Fruit fly (Drosophila melanogaster) whole organism, embryonic: ENCODE results near the gene Larp7.

Experiments
- Abd-B ChIP-seq: fragments of 200-800 bp; sonication (Bioruptor generic); optimal IDR thresholded peaks from 2 replicates; lab custom pipeline; 2018; ENCODE audit warnings: missing biosample characterization, mild to moderate bottlenecking, missing genetic modification characterization, moderate library complexity
- C15 ChIP-seq: fragments of 200-800 bp; sonication (Bioruptor generic); IDR thresholded peaks from 3 replicates; pipeline ENCODE4 v1.3.6; 2022; ENCODE audit warnings: missing biosample characterization, missing genetic modification characterization
- CG1024 ChIP-seq: fragments of 200-800 bp; sonication (Bioruptor generic); IDR thresholded peaks from 2 replicates; pipeline ENCODE4 v1.3.6; 2022; ENCODE audit warnings: missing biosample characterization, missing genetic modification characterization
- CG11093 ChIP-seq: fragments of 200-800 bp; sonication (Bioruptor generic); IDR thresholded peaks from 3 replicates; pipeline ENCODE4 v1.3.6; 2022; ENCODE audit warnings: missing biosample characterization, missing genetic modification characterization
- CG11504 ChIP-seq: fragments of 200-800 bp; sonication (Bioruptor generic); optimal IDR thresholded peaks from 3 replicates; lab custom pipeline; 2019; ENCODE audit warnings: missing biosample characterization, mild to moderate bottlenecking, missing genetic modification characterization, moderate library complexity
- CG11560 ChIP-seq: fragments of 200-800 bp; sonication (Bioruptor generic); IDR thresholded peaks from 3 replicates; pipeline ENCODE4 v1.3.6; 2022; ENCODE audit warnings: missing biosample characterization, missing genetic modification characterization
- CG13123 ChIP-seq: fragments of 200-800 bp; sonication (Bioruptor generic); optimal IDR thresholded peaks from 2 replicates; lab custom pipeline; 2016; ENCODE audit warnings: missing biosample characterization, missing genetic modification characterization
- CG14050 ChIP-seq: fragments of 200-800 bp; sonication (Bioruptor generic); IDR thresholded peaks from 3 replicates; pipeline ENCODE4 v1.3.6; 2022; ENCODE audit warnings: missing biosample characterization, missing genetic modification characterization
- CG15514 ChIP-seq: fragments of 200-800 bp; sonication (Bioruptor generic); optimal IDR thresholded peaks from 3 replicates; lab custom pipeline; 2017; ENCODE audit warnings: missing biosample characterization, missing genetic modification characterization, mild to moderate bottlenecking, moderate library complexity, missing genetic modification reagents
- CG15601 ChIP-seq: fragments of 200-800 bp; sonication (Bioruptor generic); optimal IDR thresholded peaks from 3 replicates; lab custom pipeline; 2019; ENCODE audit warnings: missing biosample characterization, mild to moderate bottlenecking, missing genetic modification characterization, moderate library complexity
- CG16863 ChIP-seq: fragments of 200-800 bp; sonication (Bioruptor generic); optimal IDR thresholded peaks from 3 replicates; lab custom pipeline; 2016; ENCODE audit warnings: missing biosample characterization, missing genetic modification characterization
- CG1832 ChIP-seq: fragments of 200-800 bp; sonication (Bioruptor generic); optimal IDR thresholded peaks from 2 replicates; lab custom pipeline; 2017; ENCODE audit warnings: missing biosample characterization, mild to moderate bottlenecking, missing genetic modification characterization, inconsistent platforms
- CG2889 ChIP-seq: fragments of 200-800 bp; sonication (Bioruptor generic); IDR thresholded peaks from 3 replicates; pipeline ENCODE4 v1.3.6; 2022; ENCODE audit warnings: missing biosample characterization, missing genetic modification characterization
- CG30431 ChIP-seq: fragments of 200-800 bp; sonication (Bioruptor generic); optimal IDR thresholded peaks from 2 replicates; lab custom pipeline; 2017; ENCODE audit warnings: missing biosample characterization, missing genetic modification characterization
- CG4360 ChIP-seq: fragments of 200-800 bp; sonication (Bioruptor generic); IDR thresholded peaks from 2 replicates; pipeline ENCODE4 v1.3.6; 2022; ENCODE audit warnings: missing biosample characterization, missing genetic modification characterization
- CG6791 ChIP-seq: fragments of 200-800 bp; sonication (Bioruptor generic); IDR thresholded peaks from 3 replicates; pipeline ENCODE4 v1.3.6; 2022; ENCODE audit warnings: missing biosample characterization, missing genetic modification characterization; ENCODE audit not compliant: partially characterized antibody
- CG8388 ChIP-seq: fragments of 200-800 bp; sonication (Bioruptor generic); optimal IDR thresholded peaks from 2 replicates; lab custom pipeline; 2019; ENCODE audit warnings: missing biosample characterization, mild to moderate bottlenecking, missing genetic modification characterization, moderate library complexity
- CG8944 ChIP-seq: fragments of 200-800 bp; sonication (Bioruptor generic); optimal IDR thresholded peaks from 3 replicates; lab custom pipeline; 2016; ENCODE audit warnings: missing biosample characterization, missing genetic modification characterization
- Chrac-16 ChIP-seq: fragments of 200-800 bp; sonication (Bioruptor generic); optimal IDR thresholded peaks from 3 replicates; lab custom pipeline; 2016; ENCODE audit warnings: missing biosample characterization, missing genetic modification characterization
- Dek ChIP-seq: fragments of 200-800 bp; sonication (Bioruptor generic); optimal IDR thresholded peaks from 3 replicates; lab custom pipeline; 2019; ENCODE audit warnings: missing biosample characterization, mild to moderate bottlenecking, missing genetic modification characterization, moderate library complexity
- Dp ChIP-seq: fragments of 200-800 bp; sonication (Bioruptor generic); optimal IDR thresholded peaks from 2 replicates; lab custom pipeline; 2018; ENCODE audit warnings: missing biosample characterization, mild to moderate bottlenecking, missing genetic modification characterization, moderate library complexity
- ERR ChIP-seq: fragments of 200-800 bp; sonication (Bioruptor generic); optimal IDR thresholded peaks from 2 replicates; lab custom pipeline; 2016; ENCODE audit warnings: missing biosample characterization, missing genetic modification characterization
- Ets65A ChIP-seq: fragments of 200-800 bp; sonication (Bioruptor generic); peaks from one replicate; lab custom pipeline; 2016; ENCODE audit warnings: missing biosample characterization, missing genetic modification characterization
- Fer2 ChIP-seq: fragments of 200-800 bp; sonication (Bioruptor generic); optimal IDR thresholded peaks from 2 replicates; lab custom pipeline; 2018; ENCODE audit warnings: missing biosample characterization, mild to moderate bottlenecking, missing genetic modification characterization, moderate library complexity
- HLH3B ChIP-seq: fragments of 200-800 bp; sonication (Bioruptor generic); IDR thresholded peaks from 2 replicates; pipeline ENCODE4 v1.3.6; 2022; ENCODE audit warnings: missing biosample characterization, missing genetic modification characterization
- HmgZ ChIP-seq: fragments of 200-800 bp; sonication (Bioruptor generic); optimal IDR thresholded peaks from 2 replicates; lab custom pipeline; 2018; ENCODE audit warnings: missing biosample characterization, mild to moderate bottlenecking, missing genetic modification characterization
- Lhr ChIP-seq: fragments of 200-800 bp; sonication (Bioruptor generic); optimal IDR thresholded peaks from 3 replicates; lab custom pipeline; 2017; ENCODE audit warnings: mild to moderate bottlenecking, missing biosample characterization, missing genetic modification reagents, missing genetic modification characterization
- Lim3 ChIP-seq: fragments of 200-800 bp; sonication (Bioruptor generic); IDR thresholded peaks from 2 replicates; pipeline ENCODE4 v1.3.6; 2022; ENCODE audit warnings: missing biosample characterization, missing genetic modification characterization
- Med ChIP-seq: fragments of 200-800 bp; sonication (Bioruptor generic); peaks from one replicate; lab custom pipeline; 2016; ENCODE audit warnings: missing biosample characterization, missing genetic modification characterization, mild to moderate bottlenecking, inconsistent platforms, moderate library complexity
- NC2α ChIP-seq: fragments of 200-800 bp; sonication (Bioruptor generic); optimal IDR thresholded peaks from 2 replicates; lab custom pipeline; 2016; ENCODE audit warnings: missing biosample characterization, missing genetic modification characterization
- NC2β ChIP-seq: fragments of 200-800 bp; sonication (Bioruptor generic); optimal IDR thresholded peaks from 2 replicates; lab custom pipeline; 2016; ENCODE audit warnings: missing biosample characterization, missing genetic modification characterization
- NfI ChIP-seq: fragments of 200-800 bp; sonication (Bioruptor generic); optimal IDR thresholded peaks from 3 replicates; lab custom pipeline; 2018; ENCODE audit warnings: missing biosample characterization, mild to moderate bottlenecking, missing genetic modification characterization, moderate library complexity
- Oli ChIP-seq: fragments of 200-800 bp; sonication (Bioruptor generic); optimal IDR thresholded peaks from 2 replicates; lab custom pipeline; 2018; ENCODE audit warnings: missing biosample characterization, mild to moderate bottlenecking, missing genetic modification characterization, moderate library complexity
- Pdp1 ChIP-seq, 2 experiments: fragments of 200-800 bp; sonication (Bioruptor generic); optimal IDR thresholded peaks; 3 replicates each; lab custom pipeline; 2016; ENCODE audit warnings: missing biosample characterization in 2 of 2, missing genetic modification characterization in 2 of 2, mild to moderate bottlenecking in 1 of 2, moderate library complexity in 1 of 2
- Poxn ChIP-seq: fragments of 200-800 bp; sonication (Bioruptor generic); IDR thresholded peaks from 2 replicates; pipeline ENCODE4 v1.3.6; 2022; ENCODE audit warnings: missing biosample characterization, missing genetic modification characterization
- Rfx ChIP-seq: fragments of 200-800 bp; sonication (Bioruptor generic); IDR thresholded peaks from 2 replicates; pipeline ENCODE4 v1.3.6; 2022; ENCODE audit warnings: missing biosample characterization, missing genetic modification characterization
- cato ChIP-seq: fragments of 200-800 bp; sonication (Bioruptor generic); optimal IDR thresholded peaks from 2 replicates; lab custom pipeline; 2016; ENCODE audit warnings: missing biosample characterization, missing genetic modification characterization, borderline replicate concordance
- dimm ChIP-seq: fragments of 200-800 bp; sonication (Bioruptor generic); IDR thresholded peaks from 2 replicates; pipeline ENCODE4 v1.3.6; 2022; ENCODE audit warnings: missing biosample characterization, missing genetic modification characterization
- dmrt99B ChIP-seq: fragments of 200-800 bp; sonication (Bioruptor generic); optimal IDR thresholded peaks from 2 replicates; lab custom pipeline; 2018; ENCODE audit warnings: missing biosample characterization, mild to moderate bottlenecking, missing genetic modification characterization, moderate library complexity
- dpn ChIP-seq, 2 experiments: fragments of 200-800 bp; sonication (Bioruptor generic); optimal IDR thresholded peaks; 3 replicates each; lab custom pipeline; 2016; ENCODE audit warnings: missing biosample characterization in 2 of 2, missing genetic modification characterization in 2 of 2
- dysf ChIP-seq: fragments of 200-800 bp; sonication (Bioruptor generic); IDR thresholded peaks from 3 replicates; pipeline ENCODE4 v1.3.6; 2022; ENCODE audit warnings: missing biosample characterization, missing genetic modification characterization
- fd96Cb ChIP-seq: fragments of 200-800 bp; sonication (Bioruptor generic); optimal IDR thresholded peaks from 2 replicates; lab custom pipeline; 2018; ENCODE audit warnings: missing biosample characterization, mild to moderate bottlenecking, missing genetic modification characterization, moderate library complexity
- ken ChIP-seq: fragments of 200-800 bp; sonication (Bioruptor generic); IDR thresholded peaks from 3 replicates; pipeline ENCODE4 v1.3.6; 2022; ENCODE audit warnings: missing biosample characterization, missing genetic modification characterization
- lmd ChIP-seq: fragments of 200-800 bp; sonication (Bioruptor generic); IDR thresholded peaks from 2 replicates; pipeline ENCODE4 v1.3.6; 2022; ENCODE audit warnings: missing biosample characterization, missing genetic modification characterization
- nmo ChIP-seq: fragments of 200-800 bp; sonication (Bioruptor generic); optimal IDR thresholded peaks from 2 replicates; lab custom pipeline; 2018; ENCODE audit warnings: missing biosample characterization, mild to moderate bottlenecking, missing genetic modification characterization, moderate library complexity
- odd ChIP-seq: fragments of 200-800 bp; sonication (Bioruptor generic); optimal IDR thresholded peaks from 2 replicates; lab custom pipeline; 2017; ENCODE audit warnings: missing biosample characterization, mild to moderate bottlenecking, missing genetic modification characterization
- otp ChIP-seq: fragments of 200-800 bp; sonication (Bioruptor generic); IDR thresholded peaks from 3 replicates; pipeline ENCODE4, ENCODE4 v1.3.6; 2022; ENCODE audit warnings: missing biosample characterization, missing genetic modification characterization
- pita ChIP-seq: fragments of 200-800 bp; sonication (Bioruptor generic); optimal IDR thresholded peaks from 2 replicates; lab custom pipeline; 2017; ENCODE audit warnings: missing biosample characterization, mild to moderate bottlenecking, missing genetic modification characterization
- pzg ChIP-seq: fragments of 200-800 bp; sonication (Bioruptor generic); optimal IDR thresholded peaks from 3 replicates; lab custom pipeline; 2018; ENCODE audit warnings: missing biosample characterization, mild to moderate bottlenecking, missing genetic modification characterization, moderate library complexity
- wor ChIP-seq: fragments of 200-800 bp; sonication (Bioruptor generic); IDR thresholded peaks from 2 replicates; pipeline ENCODE4 v1.3.6; 2022; ENCODE audit warnings: missing biosample characterization, missing genetic modification characterization
- zf30C ChIP-seq: fragments of 200-800 bp; sonication (Bioruptor generic); optimal IDR thresholded peaks from 3 replicates; lab custom pipeline; 2018; ENCODE audit warnings: missing biosample characterization, mild to moderate bottlenecking, missing genetic modification characterization

The Larp7 gene

dm6 chrX:9220434-9220833, 23.2 kb upstream of the Larp7 start:
- TF ChIP-seq CG14050 (GFP tag; lab: Robert Waterston, UW) = no peak
- TF ChIP-seq CG15514 (GFP tag; lab: Kevin White, UChicago) = peak; percentile 90
- no peak for TF ChIP-seq C15 (GFP tag; lab: Robert Waterston, UW)
- TF ChIP-seq CG8944 (GFP tag; lab: Kevin White, UChicago) = no peak
- no peak for TF ChIP-seq NC2α (GFP tag; lab: Kevin White, UChicago)
- no peak for TF ChIP-seq NfI (GFP tag; lab: Kevin White, UChicago)
- no peak for TF ChIP-seq dimm (GFP tag; lab: Robert Waterston, UW)
- TF ChIP-seq Abd-B (GFP tag; lab: Kevin White, UChicago) = no peak
- no peak for TF ChIP-seq CG4360 (GFP tag; lab: Robert Waterston, UW)
- TF ChIP-seq CG8388 (GFP tag; lab: Kevin White, UChicago) = peak; percentile 0
- TF ChIP-seq dmrt99B = peak; percentile 26
- no peak for TF ChIP-seq Chrac-16 (GFP tag; lab: Kevin White, UChicago)
- no peak for TF ChIP-seq zf30C
- TF ChIP-seq pita (GFP tag; lab: Kevin White, UChicago) = no peak
- no peak for TF ChIP-seq ERR
- 0 out of 2 replicates have a peak, but pooled peaks have one; percentile 24 for TF ChIP-seq wor
- no peak for TF ChIP-seq Dek (tag; lab: Kevin White, UChicago)
- TF ChIP-seq CG11093 (GFP tag; lab: Robert Waterston, UW) = peak; percentile 41; the same call in 1 of the 3 replicates
- TF ChIP-seq Ets65A = peak; percentile 85
- TF ChIP-seq CG1024 (GFP tag; lab: Robert Waterston, UW) = 0 out of 2 replicates have a peak, but pooled peaks have one; percentile 51
- TF ChIP-seq odd (GFP tag; lab: Kevin White, UChicago) = no peak
- no peak for TF ChIP-seq HmgZ (tag; lab: Kevin White, UChicago)
- no peak for TF ChIP-seq Rfx (GFP tag; lab: Robert Waterston, UW)
- TF ChIP-seq dpn (GFP tag; optimal IDR thresholded peaks at IDR 0.05; lab: Kevin White, UChicago) = no peak
- no peak for TF ChIP-seq pzg (GFP tag; lab: Kevin White, UChicago)
- TF ChIP-seq ken (GFP tag; lab: Robert Waterston, UW) = 0 out of 3 replicates have a peak, but pooled peaks have one; percentile 16
- peak; percentile 14 for TF ChIP-seq Oli (tag; lab: Kevin White, UChicago)
- TF ChIP-seq CG6791 (GFP tag; lab: Robert Waterston, UW) = no peak
- no peak for TF ChIP-seq Fer2 (tag; lab: Kevin White, UChicago)
- TF ChIP-seq Pdp1 (GFP tag; optimal IDR thresholded peaks at IDR 0.05; lab: Kevin White, UChicago) = no peak
- peak; percentile 35 for TF ChIP-seq fd96Cb (tag; lab: Kevin White, UChicago)
- no peak for TF ChIP-seq HLH3B
- no peak for TF ChIP-seq NC2β
- no peak for TF ChIP-seq CG2889 (GFP tag; lab: Robert Waterston, UW)
- no peak for TF ChIP-seq Poxn (GFP tag; lab: Robert Waterston, UW)
- no peak for TF ChIP-seq Lim3 (GFP tag; lab: Robert Waterston, UW)
- peak; percentile 81 for TF ChIP-seq Med (GFP tag; lab: Kevin White, UChicago)
- no peak for TF ChIP-seq CG13123 (GFP tag; lab: Kevin White, UChicago)
- TF ChIP-seq Dp (GFP tag; lab: Kevin White, UChicago) = no peak
- no peak for TF ChIP-seq CG15601
- TF ChIP-seq CG16863 = peak; percentile 2
- no peak for TF ChIP-seq Lhr (GFP tag; lab: Kevin White, UChicago)
- TF ChIP-seq CG11560 = 0 out of 3 replicates have a peak, but pooled peaks have one; percentile 37
- TF ChIP-seq otp = 0 out of 3 replicates have a peak, but pooled peaks have one; percentile 25
- TF ChIP-seq CG30431 (GFP tag; lab: Kevin White, UChicago) = no peak
- no peak for TF ChIP-seq CG1832
- peak; percentile 45; the same call in 1 of the 3 replicates for TF ChIP-seq dysf (GFP tag; lab: Robert Waterston, UW)
- TF ChIP-seq CG11504 = no peak
- TF ChIP-seq cato (GFP tag; lab: Kevin White, UChicago) = no peak
- TF ChIP-seq lmd (GFP tag; lab: Robert Waterston, UW) = peak; percentile 55
- TF ChIP-seq nmo = peak; percentile 20
